2 worm cellular contexts compared by ENCODE assay signal in the genomic region with DNA sequence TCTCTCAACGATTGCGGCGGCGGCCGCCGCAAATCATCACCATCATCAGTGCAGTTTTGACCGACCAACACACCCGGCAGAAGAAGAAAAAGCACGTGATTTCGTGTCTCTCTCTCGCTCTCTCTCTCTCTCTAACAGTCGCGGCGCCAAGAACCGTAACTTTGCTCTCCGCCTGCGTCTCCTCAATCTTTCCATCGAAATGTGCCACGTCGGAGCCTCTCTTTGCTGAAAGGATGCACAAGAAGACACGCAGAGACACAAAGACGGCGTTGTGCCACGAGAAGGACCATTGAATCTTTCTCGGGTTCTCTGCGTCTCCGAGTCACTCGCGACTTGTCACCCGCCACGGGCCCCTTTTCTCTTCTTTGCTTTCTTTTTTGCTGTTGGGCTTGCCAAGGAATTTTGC.
TF ChIP-seq lines count a peak whose summit lies in the region.

No protein-coding gene starts in this region.

TF ChIP-seq in whole organism, L1 larva, 84 proteins besides CTCF, POLR2A, EP300 and RAD21 (continued from another document):
- TF ChIP-seq lin-39 (tag; optimal IDR thresholded peaks at IDR 0.05; lab: Kevin White, UChicago) (peak; percentile 28), irx-1 (tag; optimal IDR thresholded peaks at IDR 0.05; lab: Kevin White, UChicago) (no peak), nhr-11 (tag; optimal IDR thresholded peaks at IDR 0.05; lab: Kevin White, UChicago) (no peak), ceh-82 (tag; optimal IDR thresholded peaks at IDR 0.05; lab: Kevin White, UChicago) (peak in 1 of 3 experiments; percentile 67), sup-37 (GFP tag; optimal IDR thresholded peaks at IDR 0.05; lab: Kevin White, UChicago) (peak; percentile 11), nhr-237 (tag; optimal IDR thresholded peaks at IDR 0.05; lab: Kevin White, UChicago) (no peak), lin-14 (GFP tag; optimal IDR thresholded peaks at IDR 0.05; lab: Kevin White, UChicago) (peak; percentile 89), nhr-12 (tag; optimal IDR thresholded peaks at IDR 0.05; lab: Kevin White, UChicago) (no peak), isw-1 (GFP tag; IDR thresholded peaks at IDR 0.05; lab: Robert Waterston, UW) (peak; percentile 22), lsy-2 (tag; optimal IDR thresholded peaks at IDR 0.05; lab: Kevin White, UChicago) (peak; percentile 62 to 77), pqm-1 (tag; optimal IDR thresholded peaks at IDR 0.05; lab: Kevin White, UChicago) (no peak), elt-3 (tag; optimal IDR thresholded peaks at IDR 0.05; lab: Kevin White, UChicago) (peak in 2 of 6 experiments; percentile 9 to 45), snpc-4 (tag; optimal IDR thresholded peaks at IDR 0.05; lab: Kevin White, UChicago) (no peak), sptf-1 (tag; optimal IDR thresholded peaks at IDR 0.05; lab: Kevin White, UChicago) (no peak), vab-15 (tag; optimal IDR thresholded peaks at IDR 0.05; lab: Kevin White, UChicago) (no peak), fos-1 (tag; optimal IDR thresholded peaks at IDR 0.05; lab: Kevin White, UChicago) (no peak), efl-1 (optimal IDR thresholded peaks at IDR 0.05; lab: Kevin White, UChicago) (peak; percentile 57 to 61), efl-1 (GFP tag; optimal IDR thresholded peaks at IDR 0.05 in 1 of 2; lab: Kevin White, UChicago) (peak; percentile 27 to 96), unc-30 (tag; optimal IDR thresholded peaks at IDR 0.05; lab: Kevin White, UChicago) (no peak), unc-130 (tag; optimal IDR thresholded peaks at IDR 0.05; lab: Kevin White, UChicago) (peak; percentile 70), nhr-47 (tag; optimal IDR thresholded peaks at IDR 0.05; lab: Kevin White, UChicago) (peak; percentile 72), nhr-19 (GFP tag; conservative IDR thresholded peaks at IDR 0.05; lab: Robert Waterston, UW) (peak; percentile 74), ztf-4 (tag; optimal IDR thresholded peaks at IDR 0.05; lab: Kevin White, UChicago) (peak; percentile 39), egl-13 (tag; optimal IDR thresholded peaks at IDR 0.05; lab: Kevin White, UChicago) (peak; percentile 21), hlh-4 (tag; optimal IDR thresholded peaks at IDR 0.05; lab: Kevin White, UChicago) (no peak), jun-1 (tag; optimal IDR thresholded peaks at IDR 0.05; lab: Kevin White, UChicago) (peak; percentile 35), rnt-1 (tag; optimal IDR thresholded peaks at IDR 0.05; lab: Kevin White, UChicago) (peak; percentile 80)

TF ChIP-seq in whole organism, L4 larva, 104 proteins besides CTCF, POLR2A, EP300 and RAD21 (continued from another document):
- TF ChIP-seq F49E8.2 (tag; optimal IDR thresholded peaks at IDR 0.05; lab: Kevin White, UChicago; ENCODE audit: borderline replicate concordance) (no peak), ctbp-1 (GFP tag; IDR thresholded peaks at IDR 0.05; lab: Robert Waterston, UW) (peak; percentile 24; the same call in 1 of the 2 replicates), dmd-8 (GFP tag; IDR thresholded peaks at IDR 0.05; lab: Robert Waterston, UW) (no peak), dve-1 (tag; optimal IDR thresholded peaks at IDR 0.05; lab: Kevin White, UChicago; ENCODE audit: insufficient read depth) (peak; percentile 87), hlh-30 (tag; optimal IDR thresholded peaks at IDR 0.05; lab: Kevin White, UChicago; ENCODE audit: insufficient read depth) (peak; percentile 91), unc-39 (tag; optimal IDR thresholded peaks at IDR 0.05; lab: Kevin White, UChicago) (no peak), ZK337.2 (GFP tag; IDR thresholded peaks at IDR 0.05; lab: Robert Waterston, UW) (no peak), ztf-7 (tag; optimal IDR thresholded peaks at IDR 0.05; lab: Kevin White, UChicago) (no peak), gei-8 (GFP tag; optimal IDR thresholded peaks at IDR 0.05; lab: Kevin White, UChicago) (peak; percentile 61), nhr-25 (tag; optimal IDR thresholded peaks at IDR 0.05; lab: Kevin White, UChicago; ENCODE audit: borderline replicate concordance, insufficient read depth) (peak; percentile 30)
